Fruit fly (Drosophila melanogaster): ENCODE measurements around the gene Mgat4b.

Gene Mgat4b

DNA sequence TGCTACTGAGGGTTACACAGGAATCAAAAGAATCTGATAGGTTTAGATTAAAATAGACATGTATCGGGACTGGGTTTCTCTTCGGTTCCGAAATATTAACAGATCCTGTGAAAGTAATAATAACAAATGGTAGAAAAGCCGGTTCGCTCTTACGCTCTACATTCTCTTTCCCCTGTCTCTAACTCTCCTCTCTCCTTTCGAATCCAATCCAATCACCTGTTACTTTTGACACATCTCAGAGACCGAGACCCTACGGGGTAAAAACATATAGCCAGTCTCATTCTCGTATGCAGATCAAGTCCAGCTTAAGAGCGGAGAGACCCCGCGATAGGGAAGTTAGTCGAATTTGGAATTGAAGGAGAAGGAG, 10.4 kb downstream of the Mgat4b start:
- no peak for TF ChIP-seq CG4496 (GFP tag; IDR thresholded peaks at IDR 0.05)
- TF ChIP-seq CG12605 (GFP tag; IDR thresholded peaks at IDR 0.05), result no peak
- TF ChIP-seq Pif1A (GFP tag; optimal IDR thresholded peaks at IDR 0.05), result no peak
- TF ChIP-seq CG34367 (tag; optimal IDR thresholded peaks at IDR 0.05), result no peak
- TF ChIP-seq CG8301 (tag; optimal IDR thresholded peaks at IDR 0.05), result no peak
- no peak for TF ChIP-seq EcR (GFP tag; optimal IDR thresholded peaks at IDR 0.05)
- TF ChIP-seq CG13204 (GFP tag; optimal IDR thresholded peaks at IDR 0.05), result no peak
- no peak for TF ChIP-seq Snoo (tag; optimal IDR thresholded peaks at IDR 0.05)
- TF ChIP-seq D1 (tag; optimal IDR thresholded peaks at IDR 0.05), result no peak
- no peak for TF ChIP-seq CG15710 (tag; optimal IDR thresholded peaks at IDR 0.05)
- no peak for TF ChIP-seq CG32121 (GFP tag; IDR thresholded peaks at IDR 0.05)
- TF ChIP-seq rn (GFP tag; IDR thresholded peaks at IDR 0.05), result no peak
- no peak for TF ChIP-seq CG10348 (GFP tag; IDR thresholded peaks at IDR 0.05)

DNA sequence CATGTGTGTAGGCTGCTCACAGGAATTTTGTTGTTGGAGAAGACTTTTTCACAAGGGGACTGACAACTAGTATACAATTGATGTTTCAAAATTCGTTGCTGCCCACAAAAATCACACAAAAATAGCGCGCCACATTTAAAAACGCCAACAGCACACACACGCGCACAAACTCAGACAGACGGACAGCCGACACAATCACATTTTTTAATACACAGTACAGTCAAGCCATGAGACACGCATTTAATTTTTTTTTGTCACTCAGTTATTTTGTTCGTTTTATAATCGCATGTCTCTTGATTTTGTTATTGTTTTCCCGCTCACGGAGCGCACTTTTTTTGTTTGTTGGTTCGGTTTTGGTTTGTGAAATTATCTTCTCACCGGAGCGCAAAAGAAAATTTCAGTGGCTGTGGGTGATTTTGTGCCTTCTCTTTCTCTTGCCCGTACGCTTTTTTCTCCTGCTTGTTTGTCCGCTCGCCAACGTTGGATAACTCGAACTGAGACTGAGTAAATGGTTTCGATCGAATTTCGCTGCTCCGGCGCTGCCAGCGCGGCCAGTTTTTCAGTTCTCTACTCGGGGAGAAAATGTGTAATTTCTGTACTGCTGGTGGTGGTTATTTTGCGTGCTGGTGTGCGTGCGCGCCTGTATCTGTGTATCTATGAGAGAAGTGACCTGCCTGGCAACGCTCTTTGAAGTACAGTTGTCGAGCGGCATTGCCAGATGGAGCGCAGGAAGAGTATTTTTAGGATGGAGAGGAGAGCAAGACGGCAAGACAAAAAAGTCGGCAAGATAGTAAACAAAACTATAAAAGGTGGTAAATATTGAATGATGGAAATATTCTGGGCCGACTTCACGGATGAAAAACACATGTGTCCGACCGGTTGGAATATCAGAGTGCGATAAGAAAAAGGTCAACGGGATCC, 11.4 kb downstream of the Mgat4b start, which contains the start of gene CG42507:
TSS of gene CG42507 (minus strand) at position 499 of the 921 bp plus-strand sequence.
- peak; percentile 9 for TF ChIP-seq CG8159 (tag; optimal IDR thresholded peaks at IDR 0.05)
- TF ChIP-seq CG4496 (GFP tag; IDR thresholded peaks at IDR 0.05), result peak; percentile 6; the same call in 1 of the 3 replicates
- TF ChIP-seq D1 (tag; optimal IDR thresholded peaks at IDR 0.05), result no peak
- TF ChIP-seq gl (tag; optimal IDR thresholded peaks at IDR 0.05), result peak; percentile 29
- TF ChIP-seq fd96Ca (GFP tag; IDR thresholded peaks at IDR 0.05), result peak; percentile 50; the same call in 2 of the 3 replicates
- TF ChIP-seq CG13204 (GFP tag; optimal IDR thresholded peaks at IDR 0.05), result peak; percentile 61
- TF ChIP-seq EcR (GFP tag; optimal IDR thresholded peaks at IDR 0.05), result peak; percentile 68
- no peak for TF ChIP-seq CG10348 (GFP tag; IDR thresholded peaks at IDR 0.05)
- TF ChIP-seq Pif1B (GFP tag; optimal IDR thresholded peaks at IDR 0.05), result peak; percentile 16
- TF ChIP-seq CG12605 (GFP tag; IDR thresholded peaks at IDR 0.05), result peak; percentile 58; the same call in 1 of the 2 replicates
- no peak for TF ChIP-seq CG17806 (tag; optimal IDR thresholded peaks at IDR 0.05)
- TF ChIP-seq CG8301 (tag; optimal IDR thresholded peaks at IDR 0.05), result no peak
- peak; percentile 61; the same call in 1 of the 2 replicates for TF ChIP-seq Ets98B (GFP tag; IDR thresholded peaks at IDR 0.05)
- no peak for TF ChIP-seq CG14655 (GFP tag; optimal IDR thresholded peaks at IDR 0.05)
- TF ChIP-seq CG34367 (tag; optimal IDR thresholded peaks at IDR 0.05), result peak; percentile 33
- TF ChIP-seq CG9948 (tag; optimal IDR thresholded peaks at IDR 0.05), result no peak
- no peak for TF ChIP-seq Pif1A (GFP tag; optimal IDR thresholded peaks at IDR 0.05)
- peak; percentile 13 for TF ChIP-seq CG15710 (tag; optimal IDR thresholded peaks at IDR 0.05)
- no peak for TF ChIP-seq Snoo (tag; optimal IDR thresholded peaks at IDR 0.05)
- no peak for TF ChIP-seq rn (GFP tag; IDR thresholded peaks at IDR 0.05)
- TF ChIP-seq CG32121 (GFP tag; IDR thresholded peaks at IDR 0.05), result peak; percentile 44

DNA sequence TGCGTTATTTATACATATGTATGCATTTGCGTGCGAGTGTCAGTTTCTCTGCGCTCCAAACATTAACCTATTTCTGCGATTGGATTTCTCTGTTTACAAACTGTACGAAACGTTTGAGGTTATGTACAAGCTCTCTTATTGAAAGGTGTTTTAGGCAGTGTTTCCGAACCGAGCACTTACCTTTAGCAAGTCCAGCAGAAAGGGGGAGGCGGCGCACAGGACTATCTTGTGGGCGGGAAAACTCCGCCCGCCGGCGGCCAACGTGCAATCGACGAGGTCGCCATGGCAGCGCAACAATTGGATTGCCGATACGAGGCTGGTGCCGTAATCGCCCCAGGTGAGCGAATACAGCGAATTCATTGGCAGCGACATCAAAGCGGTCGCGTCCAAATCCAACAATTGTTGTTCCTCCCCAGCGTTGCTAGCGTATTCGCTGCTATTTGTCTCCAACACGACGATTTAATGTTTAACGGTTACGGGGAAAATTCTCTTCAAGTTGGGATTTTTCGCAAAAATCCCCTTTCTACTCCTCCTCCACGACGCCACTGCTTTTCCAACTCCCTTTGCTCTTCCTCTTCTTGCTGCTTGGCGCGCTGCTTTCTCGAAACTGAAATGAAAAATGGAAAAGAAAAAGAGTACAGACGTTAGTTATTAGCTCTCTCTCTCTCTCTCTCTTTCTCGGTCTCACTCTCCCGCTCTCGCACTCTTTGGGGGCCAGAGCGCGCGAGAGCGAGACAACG, 12.2 kb downstream of the Mgat4b start:
- TF ChIP-seq CG10348 (GFP tag; IDR thresholded peaks at IDR 0.05), result peak; percentile 87
- TF ChIP-seq CG13204 (GFP tag; optimal IDR thresholded peaks at IDR 0.05), result peak; percentile 74
- TF ChIP-seq fd96Ca (GFP tag; IDR thresholded peaks at IDR 0.05), result peak; percentile 97
- peak; percentile 46 for TF ChIP-seq gl (tag; optimal IDR thresholded peaks at IDR 0.05)
- TF ChIP-seq CG9948 (tag; optimal IDR thresholded peaks at IDR 0.05), result peak; percentile 80
- TF ChIP-seq CG12605 (GFP tag; IDR thresholded peaks at IDR 0.05), result peak; percentile 92
- TF ChIP-seq Snoo (tag; optimal IDR thresholded peaks at IDR 0.05), result peak; percentile 86
- peak; percentile 83 for TF ChIP-seq CG15710 (tag; optimal IDR thresholded peaks at IDR 0.05)
- peak; percentile 87 for TF ChIP-seq rn (GFP tag; IDR thresholded peaks at IDR 0.05)
- TF ChIP-seq D1 (tag; optimal IDR thresholded peaks at IDR 0.05), result peak; percentile 30
- TF ChIP-seq CG4496 (GFP tag; IDR thresholded peaks at IDR 0.05), result peak; percentile 97
- TF ChIP-seq CG34367 (tag; optimal IDR thresholded peaks at IDR 0.05), result peak; percentile 83
- TF ChIP-seq CG32121 (GFP tag; IDR thresholded peaks at IDR 0.05), result peak; percentile 93
- peak; percentile 90 for TF ChIP-seq CG8301 (tag; optimal IDR thresholded peaks at IDR 0.05)
- TF ChIP-seq EcR (GFP tag; optimal IDR thresholded peaks at IDR 0.05), result no peak
- peak; percentile 92 for TF ChIP-seq CG14655 (GFP tag; optimal IDR thresholded peaks at IDR 0.05)
- TF ChIP-seq CG8159 (tag; optimal IDR thresholded peaks at IDR 0.05), result peak; percentile 85
- peak; percentile 80 for TF ChIP-seq Pif1A (GFP tag; optimal IDR thresholded peaks at IDR 0.05)
- peak; percentile 79 for TF ChIP-seq CG17806 (tag; optimal IDR thresholded peaks at IDR 0.05)
- peak; percentile 94 for TF ChIP-seq Ets98B (GFP tag; IDR thresholded peaks at IDR 0.05)
- TF ChIP-seq Pif1B (GFP tag; optimal IDR thresholded peaks at IDR 0.05), result peak; percentile 72

DNA sequence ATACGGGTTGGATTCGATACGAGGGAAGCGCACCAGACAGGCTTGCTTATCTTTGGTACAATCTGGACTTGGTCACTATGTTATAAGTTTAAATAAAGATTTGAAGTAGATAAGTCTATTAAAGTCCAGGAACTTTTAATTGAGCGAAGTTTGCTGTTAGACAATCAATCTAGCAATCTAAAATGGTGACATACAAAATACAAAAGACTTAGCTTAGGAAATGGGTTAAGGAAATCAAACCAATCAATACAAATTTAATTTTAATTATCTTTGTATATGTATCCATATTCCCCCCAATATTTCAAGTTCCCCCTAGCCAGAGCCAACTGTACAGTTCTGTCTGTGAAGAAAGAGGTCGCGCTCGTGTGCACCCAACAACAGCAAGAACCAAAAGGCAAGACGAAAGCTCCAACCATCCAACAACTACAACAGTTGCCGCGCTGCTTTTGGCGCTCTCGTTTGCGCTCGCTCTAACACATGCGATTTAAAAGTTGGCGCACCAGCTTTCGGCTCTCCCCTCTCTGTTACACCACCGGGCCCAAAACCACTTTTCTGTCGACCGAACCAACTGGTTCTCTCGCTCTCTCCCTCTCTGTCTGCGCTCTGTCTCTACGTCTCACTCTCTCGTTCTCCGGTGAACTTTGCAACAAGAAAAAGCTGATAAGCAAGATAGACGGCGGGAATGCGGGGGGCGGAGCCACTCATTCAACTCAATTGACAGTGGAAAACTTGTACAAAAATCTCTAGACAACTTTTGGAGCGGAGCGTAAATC, 12.9 kb downstream of the Mgat4b start:
- peak; percentile 81 for TF ChIP-seq CG9948 (tag; optimal IDR thresholded peaks at IDR 0.05)
- peak; percentile 69 for TF ChIP-seq CG32121 (GFP tag; IDR thresholded peaks at IDR 0.05)
- peak; percentile 68 for TF ChIP-seq Snoo (tag; optimal IDR thresholded peaks at IDR 0.05)
- TF ChIP-seq Pif1B (GFP tag; optimal IDR thresholded peaks at IDR 0.05), result peak; percentile 49
- peak; percentile 59 for TF ChIP-seq Ets98B (GFP tag; IDR thresholded peaks at IDR 0.05)
- peak; percentile 75 for TF ChIP-seq CG12605 (GFP tag; IDR thresholded peaks at IDR 0.05)
- peak; percentile 82 for TF ChIP-seq gl (tag; optimal IDR thresholded peaks at IDR 0.05)
- TF ChIP-seq CG14655 (GFP tag; optimal IDR thresholded peaks at IDR 0.05), result peak; percentile 93
- peak; percentile 84 for TF ChIP-seq CG13204 (GFP tag; optimal IDR thresholded peaks at IDR 0.05)
- peak; percentile 88 for TF ChIP-seq CG8301 (tag; optimal IDR thresholded peaks at IDR 0.05)
- TF ChIP-seq EcR (GFP tag; optimal IDR thresholded peaks at IDR 0.05), result peak; percentile 93
- TF ChIP-seq CG34367 (tag; optimal IDR thresholded peaks at IDR 0.05), result peak; percentile 75
- TF ChIP-seq CG15710 (tag; optimal IDR thresholded peaks at IDR 0.05), result peak; percentile 87
- TF ChIP-seq CG17806 (tag; optimal IDR thresholded peaks at IDR 0.05), result peak; percentile 85
- peak; percentile 68 for TF ChIP-seq CG10348 (GFP tag; IDR thresholded peaks at IDR 0.05)
- peak; percentile 70 for TF ChIP-seq D1 (tag; optimal IDR thresholded peaks at IDR 0.05)
- peak; percentile 73 for TF ChIP-seq fd96Ca (GFP tag; IDR thresholded peaks at IDR 0.05)
- peak; percentile 17 for TF ChIP-seq rn (GFP tag; IDR thresholded peaks at IDR 0.05)
- TF ChIP-seq Pif1A (GFP tag; optimal IDR thresholded peaks at IDR 0.05), result peak; percentile 82
- TF ChIP-seq CG4496 (GFP tag; IDR thresholded peaks at IDR 0.05), result peak; percentile 65; the same call in 2 of the 3 replicates
- peak; percentile 89 for TF ChIP-seq CG8159 (tag; optimal IDR thresholded peaks at IDR 0.05)

Data from whole organism, pupa.